Fruit fly (Drosophila melanogaster): ENCODE results near the gene CG33648.

The CG33648 gene

DNA sequence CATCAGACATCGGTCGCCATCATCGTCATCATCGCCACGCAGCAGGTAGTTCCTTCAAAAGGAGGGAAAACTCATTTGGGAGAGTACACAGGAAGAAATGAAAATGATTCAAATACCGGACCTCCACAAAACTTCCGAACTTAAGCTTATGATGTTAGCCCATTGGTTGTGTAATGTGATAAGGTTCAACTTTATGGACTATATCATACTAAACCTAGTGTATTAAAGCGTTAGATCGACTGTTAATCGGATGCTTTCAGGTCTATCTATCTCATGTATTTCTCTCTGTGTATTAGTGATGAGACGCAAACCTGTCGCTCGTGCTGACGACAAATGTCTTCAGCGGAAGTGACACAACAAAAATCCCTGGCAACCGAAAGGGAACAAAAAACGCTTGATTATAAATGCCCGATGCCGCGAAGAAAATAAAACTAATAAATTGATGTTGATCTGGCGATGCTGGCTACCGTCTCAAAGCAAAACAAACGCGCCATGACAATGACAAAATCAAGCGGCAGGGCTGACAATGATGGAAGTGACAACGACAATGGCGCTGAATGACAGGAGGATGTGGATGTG lies 11.2 kb upstream of the CG33648 start (continued):
- peak; percentile 61 for TF ChIP-seq tx (GFP tag; optimal IDR thresholded peaks at IDR 0.05)
- TF ChIP-seq CG9437 (GFP tag; optimal IDR thresholded peaks at IDR 0.05): peak; percentile 52
- TF ChIP-seq Opbp (GFP tag; IDR thresholded peaks at IDR 0.05; ENCODE audit: partially characterized antibody): no peak
- no peak for TF ChIP-seq Sin3A (optimal IDR thresholded peaks at IDR 0.05)
- TF ChIP-seq Meics (GFP tag; optimal IDR thresholded peaks at IDR 0.05): peak; percentile 49
- no peak for TF ChIP-seq CG11085 (GFP tag; IDR thresholded peaks at IDR 0.05)
- TF ChIP-seq CG13123 (GFP tag; optimal IDR thresholded peaks at IDR 0.05): peak; percentile 72
- TF ChIP-seq gcm2 (GFP tag; optimal IDR thresholded peaks at IDR 0.05): peak; percentile 24
- TF ChIP-seq CG12769 (tag; optimal IDR thresholded peaks at IDR 0.05): peak; percentile 67
- TF ChIP-seq ken (GFP tag; IDR thresholded peaks at IDR 0.05): peak; percentile 55; the same call in 1 of the 3 replicates
- no peak for TF ChIP-seq CG10543 (GFP tag; optimal IDR thresholded peaks at IDR 0.05)
- peak; percentile 87 for TF ChIP-seq CG31441 (GFP tag; IDR thresholded peaks at IDR 0.05)
- TF ChIP-seq CG30020 (tag; optimal IDR thresholded peaks at IDR 0.05): peak; percentile 39
- peak; percentile 90 for TF ChIP-seq CG14710 (tag; optimal IDR thresholded peaks at IDR 0.05)
- peak; percentile 59 for TF ChIP-seq TFAM (GFP tag; optimal IDR thresholded peaks at IDR 0.05)
- no peak for TF ChIP-seq br (optimal IDR thresholded peaks at IDR 0.05)
- peak; percentile 25; the same call in 1 of the 2 replicates for TF ChIP-seq CG10366 (GFP tag; IDR thresholded peaks at IDR 0.05)
- TF ChIP-seq CG4360 (GFP tag; IDR thresholded peaks at IDR 0.05): peak; percentile 9; the same call in 1 of the 2 replicates
- peak; percentile 56 for TF ChIP-seq esg (GFP tag; conservative IDR thresholded peaks at IDR 0.05)
- peak; percentile 55 for TF ChIP-seq CG4617 (GFP tag; optimal IDR thresholded peaks at IDR 0.05; ENCODE audit: borderline replicate concordance)
- TF ChIP-seq Max (GFP tag; optimal IDR thresholded peaks at IDR 0.05): peak; percentile 69
- TF ChIP-seq Camta (GFP tag; optimal IDR thresholded peaks at IDR 0.05): peak; percentile 68
- no peak for TF ChIP-seq Dip2 (GFP tag; IDR thresholded peaks at IDR 0.05)
- peak; percentile 64 for TF ChIP-seq en (GFP tag; optimal IDR thresholded peaks at IDR 0.05)
- peak; percentile 79 for TF ChIP-seq Side (GFP tag; optimal IDR thresholded peaks at IDR 0.05)
- peak; percentile 21 for TF ChIP-seq cato (GFP tag; optimal IDR thresholded peaks at IDR 0.05; ENCODE audit: borderline replicate concordance)
- TF ChIP-seq CG8765 (GFP tag; IDR thresholded peaks at IDR 0.05): peak; percentile 87
- TF ChIP-seq phol (tag; optimal IDR thresholded peaks at IDR 0.05): peak; percentile 89
- peak; percentile 73 for TF ChIP-seq CG8359 (GFP tag; optimal IDR thresholded peaks at IDR 0.05; ENCODE audit: borderline replicate concordance)
- peak; percentile 80 for TF ChIP-seq Atf-2 (GFP tag; optimal IDR thresholded peaks at IDR 0.05)
- TF ChIP-seq insv (GFP tag; optimal IDR thresholded peaks at IDR 0.05): no peak
- no peak for TF ChIP-seq CG11696 (GFP tag; IDR thresholded peaks at IDR 0.05)
- no peak for TF ChIP-seq CTCF (GFP tag; optimal IDR thresholded peaks at IDR 0.05)
- peak; percentile 57; the same call in 1 of the 2 replicates for TF ChIP-seq crol (GFP tag; IDR thresholded peaks at IDR 0.05)
- TF ChIP-seq CG11504 (tag; optimal IDR thresholded peaks at IDR 0.05): peak; percentile 77
- peak; percentile 85 for TF ChIP-seq CG12391 (tag; optimal IDR thresholded peaks at IDR 0.05)
- peak; percentile 84 for TF ChIP-seq hth (optimal IDR thresholded peaks at IDR 0.05)
- peak; percentile 28 for TF ChIP-seq HmgZ (tag; optimal IDR thresholded peaks at IDR 0.05)
- TF ChIP-seq Atf6 (GFP tag; IDR thresholded peaks at IDR 0.05): peak; percentile 35; the same call in 1 of the 2 replicates
- TF ChIP-seq wek (GFP tag; optimal IDR thresholded peaks at IDR 0.05): peak; percentile 11
- TF ChIP-seq eyg (GFP tag; optimal IDR thresholded peaks at IDR 0.05): peak; percentile 34
- TF ChIP-seq al (GFP tag; IDR thresholded peaks at IDR 0.05): no peak
- peak; percentile 83 for TF ChIP-seq CG8924 (tag; optimal IDR thresholded peaks at IDR 0.05)
- TF ChIP-seq CG2129 (GFP tag; IDR thresholded peaks at IDR 0.05; ENCODE audit: partially characterized antibody): no peak
- peak; percentile 80 for TF ChIP-seq CG8388 (GFP tag; optimal IDR thresholded peaks at IDR 0.05)
- TF ChIP-seq yki (optimal IDR thresholded peaks at IDR 0.05): no peak
- no peak for TF ChIP-seq HLH4C (GFP tag; IDR thresholded peaks at IDR 0.05; ENCODE audit: partially characterized antibody)
- peak; percentile 11 for TF ChIP-seq Dip3 (GFP tag; optimal IDR thresholded peaks at IDR 0.05)
- TF ChIP-seq lbe (GFP tag; optimal IDR thresholded peaks at IDR 0.05): peak; percentile 13
- TF ChIP-seq Adf1 (GFP tag; IDR thresholded peaks at IDR 0.05): no peak
- TF ChIP-seq Myb (GFP tag; optimal IDR thresholded peaks at IDR 0.05): peak; percentile 49
- no peak for TF ChIP-seq CG11247 (GFP tag; IDR thresholded peaks at IDR 0.05)

All from whole organism, embryonic.